Worm (Caenorhabditis elegans) whole organism, L2 larva: ENCODE results near the gene zer-1.

Source experiments
- aly-2 ChIP-seq: fragments of 150-350 bp; optimal IDR thresholded peaks from 2 replicates; lab custom pipeline; 2014; ENCODE audit warnings: missing biosample characterization, missing genetic modification characterization
- gmeb-1 ChIP-seq: fragments of 150-350 bp; optimal IDR thresholded peaks from 2 replicates; lab custom pipeline; 2014; ENCODE audit warnings: missing biosample characterization, missing genetic modification characterization
- nhr-10 ChIP-seq: sonication (generic microtip); optimal IDR thresholded peaks from 2 replicates; lab custom pipeline; 2017; ENCODE audit warnings: missing biosample characterization, missing genetic modification characterization
- nhr-237 ChIP-seq: fragments of 150-350 bp; optimal IDR thresholded peaks from 2 replicates; lab custom pipeline; 2014; ENCODE audit warnings: missing biosample characterization, missing genetic modification characterization
- snpc-4 ChIP-seq: fragments of 150-350 bp; optimal IDR thresholded peaks from 2 replicates; lab custom pipeline; 2014; ENCODE audit warnings: missing biosample characterization, missing genetic modification characterization
- ztf-11 ChIP-seq: sonication (generic microtip); optimal IDR thresholded peaks from 2 replicates; lab custom pipeline; 2017; ENCODE audit warnings: missing biosample characterization, missing genetic modification characterization

ce11 chrIII:844577-844976, 42.0 kb downstream of the zer-1 start:
- no peak for TF ChIP-seq nhr-10 (tag; lab: Kevin White, UChicago)
- no peak for TF ChIP-seq snpc-4 (tag; lab: Kevin White, UChicago)
- no peak for TF ChIP-seq ztf-11 (tag; lab: Kevin White, UChicago)
- TF ChIP-seq aly-2 (tag; lab: Kevin White, UChicago): no peak
- TF ChIP-seq nhr-237 (tag; lab: Kevin White, UChicago): no peak
- no peak for TF ChIP-seq gmeb-1 (tag; lab: Kevin White, UChicago)
